Worm (Caenorhabditis elegans) whole organism, late embryonic: ENCODE data around the gene T27D12.1.
A peak's percentile ranks its signal among the peaks of the same experiment; 100 is the strongest.

ENCODE experiments used
- C08G9.2 ChIP-seq: sonication (generic microtip); optimal IDR thresholded peaks from 2 replicates; lab custom pipeline; 2016; ENCODE audit warnings: mild to moderate bottlenecking, missing genetic modification characterization, moderate library complexity, missing compliant biosample characterization
- F13H6.1 ChIP-seq: sonication (generic microtip); optimal IDR thresholded peaks from 2 replicates; lab custom pipeline; 2016; ENCODE audit warnings: missing genetic modification characterization, missing compliant biosample characterization
- K02D7.2 ChIP-seq: sonication (generic microtip); optimal IDR thresholded peaks from 2 replicates; lab custom pipeline; 2017; ENCODE audit warnings: mild to moderate bottlenecking, missing genetic modification characterization, missing compliant biosample characterization
- ama-1 ChIP-seq: fragments of 150-350 bp; optimal IDR thresholded peaks from 2 replicates; lab custom pipeline; 2014
- ceh-18 ChIP-seq: sonication (generic microtip); optimal IDR thresholded peaks from 2 replicates; lab custom pipeline; 2016; ENCODE audit warnings: missing genetic modification characterization, missing compliant biosample characterization
- ceh-2 ChIP-seq: sonication (generic microtip); optimal IDR thresholded peaks from 2 replicates; lab custom pipeline; 2016; ENCODE audit warnings: missing genotype, missing genetic modification characterization, missing compliant biosample characterization
- ceh-24 ChIP-seq: sonication (generic microtip); optimal IDR thresholded peaks from 2 replicates; lab custom pipeline; 2016; ENCODE audit warnings: mild to moderate bottlenecking, missing genetic modification characterization, missing compliant biosample characterization
- ceh-30 ChIP-seq: fragments of 150-350 bp; optimal IDR thresholded peaks from 2 replicates; lab custom pipeline; 2014; ENCODE audit warnings: missing biosample characterization, missing genetic modification characterization
- ceh-31 ChIP-seq: sonication (generic microtip); optimal IDR thresholded peaks from 2 replicates; lab custom pipeline; 2016; ENCODE audit warnings: missing genetic modification characterization, missing compliant biosample characterization
- ceh-34 ChIP-seq: sonication (generic microtip); optimal IDR thresholded peaks from 2 replicates; lab custom pipeline; 2016; ENCODE audit warnings: mild to moderate bottlenecking, missing genetic modification characterization, missing compliant biosample characterization
- ceh-45 ChIP-seq: fragments of 200-800 bp; sonication (Bioruptor generic); IDR thresholded peaks from 2 replicates; pipeline ENCODE4 v1.3.6; 2022; ENCODE audit warnings: missing genetic modification reagents, missing genetic modification characterization, missing compliant biosample characterization
- ceh-48 ChIP-seq: sonication (generic microtip); optimal IDR thresholded peaks from 2 replicates; lab custom pipeline; 2016; ENCODE audit warnings: missing genetic modification characterization, inconsistent platforms, missing compliant biosample characterization
- ceh-6 ChIP-seq: fragments of 200-800 bp; sonication (Bioruptor generic); optimal IDR thresholded peaks from 2 replicates; lab custom pipeline; 2018; ENCODE audit warnings: mild to moderate bottlenecking, missing genetic modification characterization, missing compliant biosample characterization
- che-1 ChIP-seq: sonication (generic microtip); optimal IDR thresholded peaks from 2 replicates; lab custom pipeline; 2016; ENCODE audit warnings: mild to moderate bottlenecking, missing genetic modification characterization, missing compliant biosample characterization
- dmd-4 ChIP-seq: sonication (generic microtip); optimal IDR thresholded peaks from 2 replicates; lab custom pipeline; 2016; ENCODE audit warnings: borderline replicate concordance, missing genetic modification characterization, missing compliant biosample characterization
- dve-1 ChIP-seq: sonication (generic microtip); optimal IDR thresholded peaks from 2 replicates; lab custom pipeline; 2017; ENCODE audit warnings: antibody characterized with exemption, mild to moderate bottlenecking, missing genetic modification characterization, missing compliant biosample characterization
- eyg-1 ChIP-seq: sonication (generic microtip); optimal IDR thresholded peaks from 2 replicates; lab custom pipeline; 2016; ENCODE audit warnings: missing genotype, missing genetic modification characterization, missing compliant biosample characterization
- fkh-10 ChIP-seq: fragments of 150-350 bp; optimal IDR thresholded peaks from 2 replicates; lab custom pipeline; 2014; ENCODE audit warnings: missing biosample characterization, missing genetic modification reagents, missing genetic modification characterization
- fkh-6 ChIP-seq: sonication (generic microtip); optimal IDR thresholded peaks from 2 replicates; lab custom pipeline; 2016; ENCODE audit warnings: missing genetic modification characterization, missing compliant biosample characterization
- gmeb-2 ChIP-seq: sonication (generic microtip); optimal IDR thresholded peaks from 2 replicates; lab custom pipeline; 2016; ENCODE audit warnings: missing genetic modification characterization, inconsistent platforms, missing compliant biosample characterization
- hlh-13 ChIP-seq: fragments of 200-800 bp; sonication (Bioruptor generic); optimal IDR thresholded peaks from 2 replicates; lab custom pipeline; 2018; ENCODE audit warnings: mild to moderate bottlenecking, missing genetic modification characterization, missing compliant biosample characterization
- hlh-15 ChIP-seq: sonication (generic microtip); optimal IDR thresholded peaks from 2 replicates; lab custom pipeline; 2016; ENCODE audit warnings: missing genetic modification characterization, missing compliant biosample characterization
- hlh-30 ChIP-seq: sonication (generic microtip); optimal IDR thresholded peaks from 2 replicates; lab custom pipeline; 2017; ENCODE audit warnings: antibody characterized with exemption, missing genetic modification characterization, missing compliant biosample characterization; ENCODE audit not compliant: insufficient read depth
- hlh-6 ChIP-seq: sonication (generic microtip); optimal IDR thresholded peaks from 2 replicates; lab custom pipeline; 2016; ENCODE audit warnings: missing genotype, missing genetic modification characterization, missing compliant biosample characterization
- lim-6 ChIP-seq: sonication (generic microtip); optimal IDR thresholded peaks from 2 replicates; lab custom pipeline; 2016; ENCODE audit warnings: missing genetic modification characterization, missing compliant biosample characterization
- lin-11 ChIP-seq: fragments of 200-800 bp; sonication (Bioruptor generic); optimal IDR thresholded peaks from 2 replicates; lab custom pipeline; 2018; ENCODE audit warnings: mild to moderate bottlenecking, missing genetic modification characterization, missing compliant biosample characterization
- nfya-1 ChIP-seq: sonication (generic microtip); optimal IDR thresholded peaks from 2 replicates; lab custom pipeline; 2017; ENCODE audit warnings: missing genetic modification characterization, mild to moderate bottlenecking, missing compliant biosample characterization, antibody characterized with exemption, moderate library complexity
- nhr-232 ChIP-seq: sonication (generic microtip); optimal IDR thresholded peaks from 2 replicates; lab custom pipeline; 2016; ENCODE audit warnings: missing genetic modification characterization, missing compliant biosample characterization
- npax-4 ChIP-seq: sonication (generic microtip); optimal IDR thresholded peaks from 2 replicates; lab custom pipeline; 2016; ENCODE audit warnings: missing genetic modification characterization, missing compliant biosample characterization
- pag-3 ChIP-seq: sonication (generic microtip); optimal IDR thresholded peaks from 2 replicates; lab custom pipeline; 2016; ENCODE audit warnings: missing compliant biosample characterization, missing genetic modification characterization, borderline replicate concordance
- pha-2 ChIP-seq: sonication (generic microtip); optimal IDR thresholded peaks from 2 replicates; lab custom pipeline; 2017; ENCODE audit warnings: mild to moderate bottlenecking, missing genetic modification characterization, missing compliant biosample characterization
- pha-4 ChIP-seq: fragments of 150-350 bp; optimal IDR thresholded peaks from 2 replicates; lab custom pipeline; 2018; ENCODE audit warnings: missing biosample characterization, missing genetic modification reagents, missing genetic modification characterization
- pros-1 ChIP-seq: fragments of 150-350 bp; optimal IDR thresholded peaks from 2 replicates; lab custom pipeline; 2014; ENCODE audit warnings: missing biosample characterization, missing genetic modification reagents, missing genetic modification characterization
- ref-2 ChIP-seq: sonication (generic microtip); optimal IDR thresholded peaks from 2 replicates; lab custom pipeline; 2016; ENCODE audit warnings: missing genetic modification characterization, missing compliant biosample characterization
- rnt-1 ChIP-seq: sonication (generic microtip); optimal IDR thresholded peaks from 2 replicates; lab custom pipeline; 2016; ENCODE audit warnings: missing genetic modification characterization, missing compliant biosample characterization
- sdc-2 ChIP-seq: sonication (generic microtip); optimal IDR thresholded peaks from 2 replicates; lab custom pipeline; 2016; ENCODE audit warnings: missing genotype, missing genetic modification characterization, missing compliant biosample characterization
- tbx-2 ChIP-seq: sonication (generic microtip); optimal IDR thresholded peaks from 2 replicates; lab custom pipeline; 2016; ENCODE audit warnings: missing genetic modification characterization, missing compliant biosample characterization
- ttx-3 ChIP-seq: sonication (generic microtip); optimal IDR thresholded peaks from 2 replicates; lab custom pipeline; 2016; ENCODE audit warnings: missing genetic modification reagents, missing genetic modification characterization, missing compliant biosample characterization
- unc-3 ChIP-seq, 2 experiments: fragments of 200-800 bp in 1 of 2; sonication (Bioruptor generic) in 1 of 2; sonication (generic microtip) in 1 of 2; conservative IDR thresholded peaks in 1 of 2; optimal IDR thresholded peaks in 1 of 2; 2 replicates each; pipeline versions ENCODE4 v1.3.6 to Lab custom; 2016 to 2022; ENCODE audit warnings: missing compliant biosample characterization in 2 of 2, missing genetic modification characterization in 2 of 2, missing genetic modification reagents in 1 of 2
- unc-42 ChIP-seq: sonication (generic microtip); optimal IDR thresholded peaks from 2 replicates; lab custom pipeline; 2016; ENCODE audit warnings: missing genotype, missing genetic modification characterization, missing compliant biosample characterization
- unc-55 ChIP-seq: sonication (generic microtip); optimal IDR thresholded peaks from 2 replicates; lab custom pipeline; 2017; ENCODE audit warnings: missing biosample characterization, missing genetic modification reagents, missing genetic modification characterization

Gene T27D12.1

DNA sequence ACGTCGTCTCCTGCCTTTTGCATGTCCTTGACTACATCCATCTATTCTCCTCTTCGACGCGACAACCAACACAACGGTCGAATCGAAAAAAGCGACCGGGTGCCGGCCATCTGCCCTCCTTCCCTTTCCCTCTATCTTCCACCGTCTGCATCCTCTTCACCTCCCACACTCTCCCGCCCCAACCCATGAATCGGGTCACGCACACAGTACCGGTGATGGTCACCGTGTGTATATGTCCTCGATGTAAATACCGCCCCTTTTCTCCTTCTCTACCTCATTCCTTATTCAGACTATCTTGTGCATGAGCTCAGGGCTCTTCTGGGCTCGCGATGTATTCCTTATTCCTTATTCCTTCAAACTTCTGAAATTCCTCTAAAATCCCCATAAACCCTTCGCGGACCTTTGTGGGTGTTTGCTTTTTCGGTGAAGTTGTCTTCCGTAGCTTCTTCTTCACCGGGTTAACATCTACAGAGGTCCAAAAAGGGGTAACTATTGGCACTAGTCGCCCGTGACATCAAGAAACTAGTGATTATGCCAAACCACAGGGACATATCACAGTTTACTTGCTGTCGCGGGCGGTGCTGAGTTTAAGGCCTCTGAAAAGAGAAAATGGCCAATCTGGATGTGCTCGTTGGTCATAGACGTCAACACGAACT is 47.1 kb downstream of the T27D12.1 start:
- peak; percentile 8 for TF ChIP-seq dmd-4 (tag; lab: Kevin White, UChicago)
- TF ChIP-seq npax-4 (tag; lab: Kevin White, UChicago) = no peak
- peak; percentile 84 for TF ChIP-seq hlh-30 (tag; lab: Kevin White, UChicago)
- TF ChIP-seq pha-4 = no peak
- TF ChIP-seq nhr-232 (tag; lab: Kevin White, UChicago) = no peak
- TF ChIP-seq rnt-1 (tag; lab: Kevin White, UChicago) = peak; percentile 8
- TF ChIP-seq ama-1 (lab: Kevin White, UChicago) = peak; percentile 67
- TF ChIP-seq ceh-6 = peak; percentile 25
- peak; percentile 60 for TF ChIP-seq unc-55 (GFP tag; lab: Kevin White, UChicago)
- peak; percentile 7 for TF ChIP-seq ceh-34 (tag; lab: Kevin White, UChicago)
- no peak for TF ChIP-seq unc-42 (tag; lab: Kevin White, UChicago)
- peak; percentile 28 for TF ChIP-seq nfya-1 (tag; lab: Kevin White, UChicago)
- TF ChIP-seq ceh-18 = peak; percentile 26
- no peak for TF ChIP-seq pros-1 (tag; lab: Kevin White, UChicago)
- no peak for TF ChIP-seq hlh-13 (GFP tag; lab: Kevin White, UChicago)
- TF ChIP-seq sdc-2 (tag; lab: Kevin White, UChicago) = peak; percentile 31
- TF ChIP-seq fkh-10 (GFP tag; lab: Kevin White, UChicago) = no peak
- TF ChIP-seq che-1 = no peak
- peak; percentile 20 for TF ChIP-seq C08G9.2 (tag; lab: Kevin White, UChicago)
- peak; percentile 11 for TF ChIP-seq tbx-2 (tag; lab: Kevin White, UChicago)
- TF ChIP-seq ceh-31 = peak; percentile 23
- TF ChIP-seq ref-2 (tag; lab: Kevin White, UChicago) = peak; percentile 54
- TF ChIP-seq eyg-1 = peak; percentile 19
- peak; percentile 16 for TF ChIP-seq ceh-2 (tag; lab: Kevin White, UChicago)
- no peak for TF ChIP-seq pag-3 (tag; lab: Kevin White, UChicago)

ce11 chrII:11890596-11890995 is 48.2 kb downstream of the T27D12.1 start:
- TF ChIP-seq ceh-24 (tag; lab: Kevin White, UChicago) (no peak), sdc-2 (tag; lab: Kevin White, UChicago) (no peak), unc-42 (tag; lab: Kevin White, UChicago) (no peak), pha-4 (no peak), tbx-2 (tag; lab: Kevin White, UChicago) (peak; percentile 50), ttx-3 (tag; lab: Kevin White, UChicago) (no peak), unc-3 (GFP tag; conservative IDR thresholded peaks at IDR 0.05; lab: Robert Waterston, UW) (no peak), unc-3 (tag; optimal IDR thresholded peaks at IDR 0.05; lab: Kevin White, UChicago) (no peak), hlh-30 (tag; lab: Kevin White, UChicago) (peak; percentile 22), dve-1 (tag; lab: Kevin White, UChicago) (no peak), ref-2 (tag; lab: Kevin White, UChicago) (peak; percentile 81), fkh-6 (tag; lab: Kevin White, UChicago) (no peak), hlh-15 (tag; lab: Kevin White, UChicago) (no peak), hlh-6 (no peak), ceh-31 (peak; percentile 52)

DNA sequence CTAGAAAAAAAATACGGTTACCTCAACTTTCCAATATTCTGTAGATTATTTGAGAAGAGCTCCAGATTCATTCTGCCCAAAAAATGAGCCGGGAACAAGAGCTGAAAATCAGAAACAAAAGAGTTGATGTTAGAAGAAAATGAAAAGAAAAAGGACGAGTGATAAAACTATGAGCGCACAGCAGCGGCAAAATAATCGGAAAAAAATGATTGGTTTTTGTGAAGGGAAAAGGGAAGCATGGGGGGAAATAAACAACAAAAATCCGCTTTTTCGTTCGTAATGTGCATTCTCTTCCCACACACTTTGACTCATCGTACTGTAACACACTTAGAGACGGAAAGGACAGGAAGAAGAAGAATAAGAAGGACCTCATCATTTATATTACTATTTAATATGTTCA is 50.9 kb downstream of the T27D12.1 start, which contains the start of gene ZK930.2:
ZK930.2 (minus strand) TSS at position 101 of the 400 bp plus-strand sequence.
- TF ChIP-seq hlh-13 (GFP tag; lab: Kevin White, UChicago) (no peak), hlh-6 (no peak), C08G9.2 (tag; lab: Kevin White, UChicago) (no peak), ceh-48 (tag; lab: Kevin White, UChicago) (no peak), pha-2 (no peak), ceh-30 (no peak), lin-11 (no peak), ceh-45 (GFP tag; lab: Robert Waterston, UW) (no peak), K02D7.2 (tag; lab: Kevin White, UChicago) (no peak), gmeb-2 (tag; lab: Kevin White, UChicago) (no peak), ceh-2 (tag; lab: Kevin White, UChicago) (no peak), F13H6.1 (tag; lab: Kevin White, UChicago) (no peak), lim-6 (tag; lab: Kevin White, UChicago) (no peak)
- TF ChIP-seq, all 69 proteins: peak for 0
